Fruit fly (Drosophila melanogaster): Measurements from ENCODE around the gene Srrm234.

DNA sequence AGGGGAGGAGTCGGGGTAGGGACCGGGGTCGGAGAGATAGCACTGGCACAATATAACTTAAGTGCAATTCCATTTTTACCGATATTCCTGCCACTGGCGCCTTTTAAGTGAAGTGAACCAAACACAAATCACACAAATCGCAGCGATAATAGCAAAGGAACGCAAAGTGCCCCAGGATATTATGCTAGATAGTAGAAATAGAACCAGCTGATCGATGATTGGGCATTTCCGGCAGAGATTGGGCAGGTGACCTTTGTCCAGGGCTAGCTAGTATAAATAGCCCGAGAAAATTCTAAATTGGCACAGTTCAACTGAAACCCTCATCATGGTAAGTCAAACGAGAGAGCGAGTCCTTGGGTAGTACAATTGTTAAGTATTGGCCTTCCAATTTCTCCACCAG lies 29.5 kb upstream of the Srrm234 start, which contains the start of gene CG12011:
- TF ChIP-seq CG33017 (tag; optimal IDR thresholded peaks at IDR 0.05) (no peak), bab1 (GFP tag; optimal IDR thresholded peaks at IDR 0.05) (no peak), CG14711 (tag; optimal IDR thresholded peaks at IDR 0.05) (no peak), Mnt (GFP tag; optimal IDR thresholded peaks at IDR 0.05) (no peak), kay (GFP tag; ENCODE audit: borderline replicate concordance) (no peak), CG11617 (GFP tag; optimal IDR thresholded peaks at IDR 0.05) (no peak), toe (GFP tag; optimal IDR thresholded peaks at IDR 0.05) (no peak), CG12768 (GFP tag; optimal IDR thresholded peaks at IDR 0.05) (no peak), Clk (GFP tag; optimal IDR thresholded peaks at IDR 0.05) (no peak), pad (GFP tag; optimal IDR thresholded peaks at IDR 0.05) (no peak), CG1620 (GFP tag; optimal IDR thresholded peaks at IDR 0.05) (no peak), Crg-1 (GFP tag; optimal IDR thresholded peaks at IDR 0.05) (no peak), Hr96 (GFP tag; optimal IDR thresholded peaks at IDR 0.05) (no peak)
